Worm (Caenorhabditis elegans) whole organism, midembryonic: ENCODE results near the gene R08F11.7.

Experiments used
- T22C8.4 ChIP-seq: fragments of 200-800 bp; sonication (Bioruptor generic); IDR thresholded peaks from 2 replicates; pipeline ENCODE4 v1.3.6; 2022; ENCODE audit warnings: missing genetic modification characterization, missing compliant biosample characterization
- cog-1 ChIP-seq: sonication (generic microtip); optimal IDR thresholded peaks from 2 replicates; lab custom pipeline; 2016; ENCODE audit warnings: missing genetic modification characterization, missing compliant biosample characterization
- flt-1 ChIP-seq: fragments of 200-800 bp; sonication (Bioruptor generic); IDR thresholded peaks from 2 replicates; pipeline ENCODE4 v1.3.6; 2022; ENCODE audit warnings: missing genetic modification characterization, missing compliant biosample characterization
- klf-2 ChIP-seq: fragments of 200-800 bp; sonication (Bioruptor generic); conservative IDR thresholded peaks from 2 replicates; pipeline ENCODE4 v1.3.6; 2022; ENCODE audit warnings: missing genetic modification reagents, missing genetic modification characterization, missing compliant biosample characterization
- med-1 ChIP-seq: sonication (generic microtip); optimal IDR thresholded peaks from 2 replicates; lab custom pipeline; 2017; ENCODE audit warnings: missing genetic modification characterization, mild to moderate bottlenecking, missing compliant biosample characterization, antibody characterized with exemption, missing genetic modification reagents; ENCODE audit not compliant: insufficient read depth
- ref-1 ChIP-seq: fragments of 200-800 bp; sonication (Bioruptor generic); conservative IDR thresholded peaks from 2 replicates; pipeline ENCODE4 v1.3.6; 2022; ENCODE audit warnings: missing genetic modification reagents, missing genetic modification characterization, missing compliant biosample characterization
- tab-1 ChIP-seq: fragments of 200-800 bp; sonication (Bioruptor generic); IDR thresholded peaks from 2 replicates; pipeline ENCODE4 v1.3.6; 2022; ENCODE audit warnings: missing genetic modification characterization, missing compliant biosample characterization
- ztf-23 ChIP-seq: fragments of 200-800 bp; sonication (Bioruptor generic); IDR thresholded peaks from 2 replicates; pipeline ENCODE4 v1.3.6; 2022; ENCODE audit warnings: missing genetic modification reagents, missing genetic modification characterization, missing compliant biosample characterization
- ztf-29 ChIP-seq: fragments of 200-800 bp; sonication (Bioruptor generic); IDR thresholded peaks from 2 replicates; pipeline ENCODE4 v1.3.6; 2022; ENCODE audit warnings: missing genetic modification reagents, missing genetic modification characterization, missing compliant biosample characterization

The R08F11.7 gene

DNA sequence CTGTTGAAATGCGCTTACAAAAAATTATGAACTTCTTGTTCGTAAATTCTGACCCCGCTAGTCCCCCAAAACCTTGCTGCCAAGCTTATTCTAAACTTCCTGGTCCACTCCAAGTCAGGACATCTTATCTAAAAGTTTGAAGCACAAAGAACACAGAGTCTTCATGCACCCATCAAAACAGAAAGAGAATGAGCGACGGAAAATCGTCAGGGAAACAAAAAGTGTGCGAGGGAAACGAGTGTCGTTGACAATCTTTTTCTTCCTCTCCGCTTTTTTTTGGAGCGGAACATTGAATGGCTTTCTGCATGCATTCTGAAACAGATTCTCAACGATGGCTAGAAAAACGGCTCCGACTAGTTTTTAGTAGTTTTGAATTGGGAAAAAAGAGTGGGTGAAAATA is 35.3 kb downstream of the R08F11.7 start:
- no peak for TF ChIP-seq med-1
- no peak for TF ChIP-seq klf-2 (GFP tag; lab: Robert Waterston, UW)
- no peak for TF ChIP-seq tab-1 (GFP tag; lab: Robert Waterston, UW)
- TF ChIP-seq ref-1, result no peak
- no peak for TF ChIP-seq ztf-29
- TF ChIP-seq T22C8.4 (GFP tag; lab: Robert Waterston, UW), result no peak

DNA sequence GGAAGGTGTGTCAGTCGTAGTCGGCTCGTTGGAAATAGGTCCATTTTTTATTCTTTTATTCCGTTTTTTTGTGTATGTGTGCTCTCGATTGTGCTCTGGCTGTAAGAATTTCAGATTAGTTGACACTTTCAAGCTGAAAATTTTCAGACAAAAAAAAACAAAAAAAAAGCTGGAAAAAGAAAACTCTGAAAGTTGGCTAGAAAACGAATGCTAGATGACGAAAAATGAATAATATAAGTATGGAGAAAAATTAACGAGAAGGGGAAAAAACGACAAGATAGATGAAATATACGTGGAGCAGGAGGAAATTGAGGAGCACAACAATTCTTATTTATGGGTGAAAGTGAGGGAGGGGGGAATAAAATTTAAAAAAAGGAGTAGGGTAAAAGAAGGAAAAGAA is 41.7 kb downstream of the R08F11.7 start, which contains the start of gene H10D18.5:
Gene H10D18.5, minus strand, starts transcription at position 101 of the 400 bp plus-strand sequence.
- TF ChIP-seq ztf-29 (no peak), ztf-23 (GFP tag; lab: Robert Waterston, UW) (no peak), flt-1 (no peak), med-1 (no peak), cog-1 (no peak), tab-1 (GFP tag; lab: Robert Waterston, UW) (no peak), T22C8.4 (GFP tag; lab: Robert Waterston, UW) (no peak), klf-2 (GFP tag; lab: Robert Waterston, UW) (no peak), ref-1 (no peak)

DNA sequence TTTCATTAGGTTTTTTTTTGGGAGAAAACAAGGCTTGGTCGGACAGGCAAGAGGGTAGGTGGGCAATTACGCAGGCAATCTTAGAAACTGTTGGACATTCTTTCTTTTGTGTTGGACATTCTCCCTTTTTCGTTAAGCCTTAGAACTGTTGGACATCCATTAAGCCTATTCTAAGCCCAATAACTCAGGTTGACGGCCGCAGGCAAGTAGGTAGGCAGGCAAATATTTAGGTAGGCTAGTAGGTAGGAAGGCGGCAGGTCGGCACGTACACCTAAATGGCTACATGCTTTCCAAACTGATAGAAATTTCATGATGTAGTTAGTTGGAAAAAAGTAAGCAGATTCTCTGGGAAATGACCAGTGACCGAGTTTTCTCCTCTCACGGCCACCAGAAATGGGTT is 42.2 kb downstream of the R08F11.7 start:
- TF ChIP-seq T22C8.4 (GFP tag; lab: Robert Waterston, UW) (no peak), flt-1 (no peak), ztf-29 (no peak), ztf-23 (GFP tag; lab: Robert Waterston, UW) (no peak), klf-2 (GFP tag; lab: Robert Waterston, UW) (no peak), med-1 (no peak), ref-1 (no peak), tab-1 (GFP tag; lab: Robert Waterston, UW) (no peak), cog-1 (no peak)

DNA sequence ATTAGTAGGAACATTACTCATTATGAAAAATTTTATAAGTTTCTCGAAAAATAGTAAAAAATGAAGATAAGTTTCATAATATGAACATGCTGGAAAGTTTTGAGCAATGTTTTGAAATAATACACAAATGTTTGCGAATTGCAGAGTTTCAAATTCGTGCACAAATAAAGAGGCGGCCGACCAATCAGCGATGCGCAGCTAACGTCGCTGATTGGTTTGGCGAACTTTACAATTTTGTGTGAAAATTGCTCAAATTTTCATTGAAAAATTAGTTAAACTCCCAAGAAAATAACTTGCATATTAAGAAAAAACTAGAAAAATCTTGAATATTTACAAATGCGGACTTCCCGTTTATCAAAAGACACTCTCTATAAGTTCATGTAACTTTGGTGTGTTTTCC is 42.8 kb downstream of the R08F11.7 start:
- no peak for TF ChIP-seq flt-1
- TF ChIP-seq ztf-23 (GFP tag; lab: Robert Waterston, UW), result no peak
- no peak for TF ChIP-seq T22C8.4 (GFP tag; lab: Robert Waterston, UW)
- TF ChIP-seq med-1, result no peak
- no peak for TF ChIP-seq ztf-29

ce11 chrV:3841462-3841861 is 51.6 kb downstream of the R08F11.7 start:
- TF ChIP-seq T22C8.4 (GFP tag; lab: Robert Waterston, UW) (no peak), cog-1 (no peak), klf-2 (GFP tag; lab: Robert Waterston, UW) (no peak), flt-1 (no peak), tab-1 (GFP tag; lab: Robert Waterston, UW) (no peak), ref-1 (no peak), med-1 (no peak), ztf-29 (no peak), ztf-23 (GFP tag; lab: Robert Waterston, UW) (no peak)
